Fruit fly (Drosophila melanogaster) whole organism: ENCODE data around the gene Prosbeta2R1.

Experiments
- Dll ChIP-seq: fragments of >200 bp; optimal IDR thresholded peaks from 2 replicates; lab custom pipeline; 2017
- usp ChIP-seq: fragments of >200 bp; optimal IDR thresholded peaks from 2 replicates; lab custom pipeline; 2017; ENCODE audit warnings: missing biosample characterization, missing genetic modification characterization, mixed read lengths

DNA sequence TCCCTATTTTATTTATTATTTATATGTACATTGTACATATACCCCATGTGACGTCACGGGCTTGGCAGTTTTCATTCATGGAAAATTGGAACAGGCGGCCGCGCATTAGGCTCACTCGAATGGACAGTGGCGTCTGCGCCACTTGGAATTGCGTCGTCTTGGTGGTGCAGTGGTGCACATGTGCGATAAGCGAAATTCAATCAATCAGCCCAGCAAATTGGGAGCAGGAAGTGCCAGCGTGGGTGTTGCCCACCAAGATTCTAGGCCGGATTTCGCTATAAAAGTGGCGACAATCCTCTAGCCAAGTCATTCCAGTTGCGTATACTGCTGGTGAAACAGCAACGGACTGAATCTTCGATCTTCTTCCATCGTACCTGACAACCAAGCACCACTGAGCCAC lies 16.9 kb upstream of the Prosbeta2R1 start, which contains the start of gene CG12239:
- no peak for TF ChIP-seq usp (GFP tag; lab: Kevin White, UChicago)
- no peak for TF ChIP-seq Dll (lab: Kevin White, UChicago)
